Worm (Caenorhabditis elegans): ENCODE measurements around the gene F10G7.5.

- TF ChIP-seq jun-1 (tag; optimal IDR thresholded peaks at IDR 0.05) (peak; percentile 13), fos-1 (tag; optimal IDR thresholded peaks at IDR 0.05) (no peak), lin-15B (tag; optimal IDR thresholded peaks at IDR 0.05) (peak; percentile 28), unc-62 (GFP tag; optimal IDR thresholded peaks at IDR 0.05) (no peak), mep-1 (tag; optimal IDR thresholded peaks at IDR 0.05) (peak; percentile 61), nhr-12 (tag; optimal IDR thresholded peaks at IDR 0.05) (no peak), nhr-76 (tag; optimal IDR thresholded peaks at IDR 0.05) (no peak), aly-2 (tag; optimal IDR thresholded peaks at IDR 0.05) (no peak), mdl-1 (tag; optimal IDR thresholded peaks at IDR 0.05) (peak in 1 of 2 experiments; percentile 79), rnt-1 (tag; optimal IDR thresholded peaks at IDR 0.05) (peak; percentile 46), xbp-1 (tag; optimal IDR thresholded peaks at IDR 0.05) (peak; percentile 8)
These were observed 20.6 kb upstream of the F10G7.5 start, which contains the start of the genes clec-140 and hmg-11 for ce11 chrII:4672584-4673110.

Measured in whole organism, L1 larva.